Worm (Caenorhabditis elegans): Measurements from ENCODE around the gene nfki-1.

The nfki-1 gene

ce11 chrX:15342092-15342491 lies 12.9 kb upstream of the nfki-1 start:
- TF ChIP-seq mab-5 (tag; optimal IDR thresholded peaks at IDR 0.05) (no peak), nhr-237 (tag; optimal IDR thresholded peaks at IDR 0.05) (no peak), ham-2 (GFP tag; optimal IDR thresholded peaks at IDR 0.05) (no peak), flh-1 (GFP tag; optimal IDR thresholded peaks at IDR 0.05) (no peak), mls-2 (tag; optimal IDR thresholded peaks at IDR 0.05) (no peak), sptf-1 (tag; optimal IDR thresholded peaks at IDR 0.05) (no peak), unc-39 (tag; optimal IDR thresholded peaks at IDR 0.05) (no peak), zip-8 (tag; optimal IDR thresholded peaks at IDR 0.05) (no peak), sem-2 (GFP tag; optimal IDR thresholded peaks at IDR 0.05) (no peak), ztf-11 (tag; optimal IDR thresholded peaks at IDR 0.05) (no peak), nhr-76 (tag; optimal IDR thresholded peaks at IDR 0.05) (no peak), unc-120 (tag; optimal IDR thresholded peaks at IDR 0.05; ENCODE audit: poor library complexity, severe bottlenecking) (no peak)

- no peak for TF ChIP-seq flh-1 (GFP tag; optimal IDR thresholded peaks at IDR 0.05)
- TF ChIP-seq nhr-76 (tag; optimal IDR thresholded peaks at IDR 0.05) = no peak
- no peak for TF ChIP-seq tbx-8 (GFP tag; optimal IDR thresholded peaks at IDR 0.05)
- no peak for TF ChIP-seq lin-32 (GFP tag; optimal IDR thresholded peaks at IDR 0.05)
- no peak for TF ChIP-seq nhr-2 (tag; optimal IDR thresholded peaks at IDR 0.05)
- no peak for TF ChIP-seq ceh-83 (GFP tag; optimal IDR thresholded peaks at IDR 0.05)
- TF ChIP-seq mls-2 (tag; optimal IDR thresholded peaks at IDR 0.05) = no peak
- TF ChIP-seq unc-39 (tag; optimal IDR thresholded peaks at IDR 0.05) = no peak
- no peak for TF ChIP-seq snpc-4 (tag; optimal IDR thresholded peaks at IDR 0.05)
- TF ChIP-seq hlh-1 (tag; optimal IDR thresholded peaks at IDR 0.05) = no peak
- TF ChIP-seq ces-1 (GFP tag; optimal IDR thresholded peaks at IDR 0.05) = no peak
- no peak for TF ChIP-seq lsy-2 (tag; optimal IDR thresholded peaks at IDR 0.05)
- no peak for TF ChIP-seq nhr-237 (tag; optimal IDR thresholded peaks at IDR 0.05)
- no peak for TF ChIP-seq sptf-1 (tag; optimal IDR thresholded peaks at IDR 0.05)
- TF ChIP-seq unc-120 (tag; optimal IDR thresholded peaks at IDR 0.05; ENCODE audit: poor library complexity, severe bottlenecking) = no peak
- TF ChIP-seq unc-62 (GFP tag; optimal IDR thresholded peaks at IDR 0.05) = no peak
- no peak for TF ChIP-seq ham-2 (GFP tag; optimal IDR thresholded peaks at IDR 0.05)
- no peak for TF ChIP-seq cnd-1 (tag; optimal IDR thresholded peaks at IDR 0.05)
- TF ChIP-seq blmp-1 (tag; optimal IDR thresholded peaks at IDR 0.05) = no peak
- TF ChIP-seq drap-1 (GFP tag; optimal IDR thresholded peaks at IDR 0.05) = no peak
These were observed 12.2 kb upstream of the nfki-1 start for ce11 chrX:15342744-15343259.

- TF ChIP-seq elt-1 (tag; optimal IDR thresholded peaks at IDR 0.05; ENCODE audit: borderline replicate concordance, insufficient read depth) (no peak), ces-1 (GFP tag; optimal IDR thresholded peaks at IDR 0.05) (peak; percentile 67), blmp-1 (tag; optimal IDR thresholded peaks at IDR 0.05) (no peak)
These were observed 11.1 kb upstream of the nfki-1 start for ce11 chrX:15343971-15344370.

- TF ChIP-seq nhr-2 (tag; optimal IDR thresholded peaks at IDR 0.05) (no peak), lsy-2 (tag; optimal IDR thresholded peaks at IDR 0.05) (no peak), ceh-43 (GFP tag; optimal IDR thresholded peaks at IDR 0.05) (no peak), unc-62 (GFP tag; optimal IDR thresholded peaks at IDR 0.05) (peak; percentile 64), hlh-1 (tag; optimal IDR thresholded peaks at IDR 0.05) (peak; percentile 89), unc-39 (tag; optimal IDR thresholded peaks at IDR 0.05) (no peak)
These were observed 9.5 kb upstream of the nfki-1 start for ce11 chrX:15345346-15346198.

- TF ChIP-seq bed-3 (GFP tag; optimal IDR thresholded peaks at IDR 0.05) = peak; percentile 19
- no peak for TF ChIP-seq nhr-28 (tag; optimal IDR thresholded peaks at IDR 0.05)
- peak; percentile 78 for TF ChIP-seq ztf-11 (tag; optimal IDR thresholded peaks at IDR 0.05)
- no peak for TF ChIP-seq blmp-1 (tag; optimal IDR thresholded peaks at IDR 0.05)
- peak; percentile 95 for TF ChIP-seq mls-2 (tag; optimal IDR thresholded peaks at IDR 0.05)
- peak; percentile 43 for TF ChIP-seq hlh-1 (tag; optimal IDR thresholded peaks at IDR 0.05)
- TF ChIP-seq nhr-76 (tag; optimal IDR thresholded peaks at IDR 0.05) = no peak
- peak; percentile 35 for TF ChIP-seq drap-1 (GFP tag; optimal IDR thresholded peaks at IDR 0.05)
- TF ChIP-seq flh-1 (GFP tag; optimal IDR thresholded peaks at IDR 0.05) = no peak
- TF ChIP-seq unc-39 (tag; optimal IDR thresholded peaks at IDR 0.05) = no peak
- TF ChIP-seq mab-5 (tag; optimal IDR thresholded peaks at IDR 0.05) = no peak
- TF ChIP-seq sptf-1 (tag; optimal IDR thresholded peaks at IDR 0.05) = peak; percentile 82
- TF ChIP-seq mep-1 (tag; optimal IDR thresholded peaks at IDR 0.05) = peak; percentile 86
- peak; percentile 72 for TF ChIP-seq ces-1 (GFP tag; optimal IDR thresholded peaks at IDR 0.05)
- peak; percentile 79 for TF ChIP-seq ceh-43 (GFP tag; optimal IDR thresholded peaks at IDR 0.05)
- no peak for TF ChIP-seq elt-1 (tag; optimal IDR thresholded peaks at IDR 0.05; ENCODE audit: borderline replicate concordance, insufficient read depth)
- TF ChIP-seq ham-2 (GFP tag; optimal IDR thresholded peaks at IDR 0.05) = peak; percentile 75
- peak; percentile 42 for TF ChIP-seq lin-32 (GFP tag; optimal IDR thresholded peaks at IDR 0.05)
- peak; percentile 58 for TF ChIP-seq pha-4 (tag; optimal IDR thresholded peaks at IDR 0.05)
- TF ChIP-seq unc-120 (tag; optimal IDR thresholded peaks at IDR 0.05; ENCODE audit: poor library complexity, severe bottlenecking) = peak; percentile 1
- TF ChIP-seq nhr-2 (tag; optimal IDR thresholded peaks at IDR 0.05) = peak; percentile 78
- TF ChIP-seq cnd-1 (tag; optimal IDR thresholded peaks at IDR 0.05) = peak; percentile 90
- TF ChIP-seq ceh-83 (GFP tag; optimal IDR thresholded peaks at IDR 0.05) = peak; percentile 47
- no peak for TF ChIP-seq sem-2 (GFP tag; optimal IDR thresholded peaks at IDR 0.05)
- TF ChIP-seq M03D4.4 (tag; optimal IDR thresholded peaks at IDR 0.05) = peak; percentile 2
- no peak for TF ChIP-seq snpc-4 (tag; optimal IDR thresholded peaks at IDR 0.05)
- peak; percentile 82 for TF ChIP-seq lin-13 (tag; optimal IDR thresholded peaks at IDR 0.05)
- no peak for TF ChIP-seq elt-3 (tag; optimal IDR thresholded peaks at IDR 0.05)
- peak; percentile 96 for TF ChIP-seq unc-62 (GFP tag; optimal IDR thresholded peaks at IDR 0.05)
- no peak for TF ChIP-seq ceh-39 (tag; optimal IDR thresholded peaks at IDR 0.05)
- TF ChIP-seq nhr-12 (tag; optimal IDR thresholded peaks at IDR 0.05) = no peak
- no peak for TF ChIP-seq nhr-237 (tag; optimal IDR thresholded peaks at IDR 0.05)
- TF ChIP-seq zip-8 (tag; optimal IDR thresholded peaks at IDR 0.05) = peak; percentile 79
These were observed 7.4 kb upstream of the nfki-1 start for ce11 chrX:15347680-15348079.

Measured in whole organism, mixed stage, embryonic.